Fruit fly (Drosophila melanogaster): Measurements from ENCODE around the gene CG18249.

The CG18249 gene

DNA sequence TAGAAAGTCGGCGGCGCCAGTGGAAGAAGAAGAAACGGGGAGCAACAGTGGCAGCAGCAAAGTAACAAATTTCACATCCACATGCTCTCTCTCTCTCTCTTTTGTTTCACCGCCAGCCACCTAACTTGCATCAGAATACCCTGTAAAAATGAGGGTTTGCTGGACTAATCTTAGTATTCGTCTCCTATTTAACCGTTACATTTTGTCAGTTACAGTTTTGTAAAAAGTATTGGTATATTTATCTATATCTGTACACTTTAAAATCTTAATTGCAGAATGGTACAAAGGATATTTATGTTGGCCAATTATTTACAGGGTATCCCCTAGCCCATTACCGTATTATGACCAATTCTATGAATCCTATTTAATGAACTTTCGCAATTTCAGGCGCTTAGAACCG lies 13.9 kb downstream of the CG18249 start (continued):
- TF ChIP-seq CG8359 (GFP tag; optimal IDR thresholded peaks at IDR 0.05; ENCODE audit: borderline replicate concordance), result no peak
- TF ChIP-seq Ssrp (tag; optimal IDR thresholded peaks at IDR 0.05), result peak; percentile 28
- TF ChIP-seq gem (tag; optimal IDR thresholded peaks at IDR 0.05), result peak; percentile 61
- no peak for TF ChIP-seq CG12769 (tag; optimal IDR thresholded peaks at IDR 0.05)
- TF ChIP-seq CG1529 (GFP tag; optimal IDR thresholded peaks at IDR 0.05), result peak; percentile 18
- no peak for TF ChIP-seq CG11696 (GFP tag; IDR thresholded peaks at IDR 0.05)
- no peak for TF ChIP-seq Rx (GFP tag; IDR thresholded peaks at IDR 0.05)
- TF ChIP-seq CG30431 (GFP tag; optimal IDR thresholded peaks at IDR 0.05), result no peak
- no peak for TF ChIP-seq B-H2 (GFP tag; optimal IDR thresholded peaks at IDR 0.05)
- no peak for TF ChIP-seq Hmr (GFP tag; optimal IDR thresholded peaks at IDR 0.05)
- peak; percentile 53 for TF ChIP-seq CG8388 (GFP tag; optimal IDR thresholded peaks at IDR 0.05)
- TF ChIP-seq scrt (GFP tag; optimal IDR thresholded peaks at IDR 0.05), result no peak
- peak; percentile 8; the same call in 1 of the 2 replicates for TF ChIP-seq CG31441 (GFP tag; IDR thresholded peaks at IDR 0.05)
- no peak for TF ChIP-seq CG12659 (GFP tag; optimal IDR thresholded peaks at IDR 0.05)
- TF ChIP-seq Dll (GFP tag; IDR thresholded peaks at IDR 0.05; ENCODE audit: partially characterized antibody), result 0 out of 4 replicates have a peak, but pooled peaks have one; percentile 5
- no peak for TF ChIP-seq jing (GFP tag; optimal IDR thresholded peaks at IDR 0.05)
- TF ChIP-seq CG14050 (GFP tag; IDR thresholded peaks at IDR 0.05), result peak; percentile 37; the same call in 1 of the 3 replicates
- TF ChIP-seq Dad (GFP tag; optimal IDR thresholded peaks at IDR 0.05), result no peak
- no peak for TF ChIP-seq Bgb (GFP tag; IDR thresholded peaks at IDR 0.05; ENCODE audit: partially characterized antibody)
- TF ChIP-seq CG10543 (GFP tag; optimal IDR thresholded peaks at IDR 0.05), result no peak
- no peak for TF ChIP-seq kni (GFP tag; optimal IDR thresholded peaks at IDR 0.05)
- no peak for TF ChIP-seq CG12299 (tag; optimal IDR thresholded peaks at IDR 0.05)
- TF ChIP-seq bsh (GFP tag; optimal IDR thresholded peaks at IDR 0.05), result peak in 1 of 2 experiments; percentile 63
- no peak for TF ChIP-seq bbx (GFP tag; IDR thresholded peaks at IDR 0.05; ENCODE audit: partially characterized antibody)
- no peak for TF ChIP-seq dysf (GFP tag; IDR thresholded peaks at IDR 0.05)
- TF ChIP-seq dmrt11E (tag; optimal IDR thresholded peaks at IDR 0.05), result peak; percentile 41
- 0 out of 2 replicates have a peak, but pooled peaks have one; percentile 14 for TF ChIP-seq peb (GFP tag; IDR thresholded peaks at IDR 0.05)
- TF ChIP-seq CG3281 (GFP tag; optimal IDR thresholded peaks at IDR 0.05), result no peak
- peak; percentile 3 for TF ChIP-seq CoRest (tag; optimal IDR thresholded peaks at IDR 0.05)
- no peak for TF ChIP-seq CG8924 (tag; optimal IDR thresholded peaks at IDR 0.05)
- TF ChIP-seq br (optimal IDR thresholded peaks at IDR 0.05), result no peak
- no peak for TF ChIP-seq Neu2 (GFP tag; optimal IDR thresholded peaks at IDR 0.05; ENCODE audit: borderline replicate concordance)
- TF ChIP-seq Bteb2 (GFP tag; optimal IDR thresholded peaks at IDR 0.05), result no peak
- TF ChIP-seq ase (GFP tag; IDR thresholded peaks at IDR 0.05), result no peak
- no peak for TF ChIP-seq lov (optimal IDR thresholded peaks at IDR 0.05)
- no peak for TF ChIP-seq lov (GFP tag; IDR thresholded peaks at IDR 0.05)
- TF ChIP-seq vvl (GFP tag; IDR thresholded peaks at IDR 0.05), result 0 out of 2 replicates have a peak, but pooled peaks have one; percentile 13
- TF ChIP-seq Taf1 (GFP tag; IDR thresholded peaks at IDR 0.05), result no peak
- TF ChIP-seq HLH3B (GFP tag; IDR thresholded peaks at IDR 0.05), result peak; percentile 21; the same call in 1 of the 2 replicates
- no peak for TF ChIP-seq tna (GFP tag; IDR thresholded peaks at IDR 0.05; ENCODE audit: partially characterized antibody)
- TF ChIP-seq crol (GFP tag; IDR thresholded peaks at IDR 0.05), result no peak
- peak; percentile 19 for TF ChIP-seq CG10209 (GFP tag; optimal IDR thresholded peaks at IDR 0.05)
- no peak for TF ChIP-seq CG8290 (GFP tag; optimal IDR thresholded peaks at IDR 0.05)
- peak in 1 of 2 experiments; percentile 11 for TF ChIP-seq CG8290 (tag; optimal IDR thresholded peaks at IDR 0.05)
- TF ChIP-seq ERR (GFP tag; optimal IDR thresholded peaks at IDR 0.05), result no peak
- peak; percentile 26; the same call in 1 of the 2 replicates for TF ChIP-seq H2.0 (GFP tag; IDR thresholded peaks at IDR 0.05)
- TF ChIP-seq CG11723 (GFP tag; optimal IDR thresholded peaks at IDR 0.05), result no peak
- peak; percentile 48 for TF ChIP-seq CG1832 (GFP tag; optimal IDR thresholded peaks at IDR 0.05)
- no peak for TF ChIP-seq Kr (GFP tag; optimal IDR thresholded peaks at IDR 0.05)
- TF ChIP-seq CG7556 (GFP tag; optimal IDR thresholded peaks at IDR 0.05), result peak; percentile 14
- peak; percentile 35 for TF ChIP-seq MESR4 (GFP tag; optimal IDR thresholded peaks at IDR 0.05)
